Fruit fly (Drosophila melanogaster) whole organism, embryonic: ENCODE measurements around the gene Tsc1.

ENCODE experiments used
- Aef1 ChIP-seq: fragments of 200-800 bp; sonication (Bioruptor generic); IDR thresholded peaks from 3 replicates; pipeline ENCODE4 v1.3.6; 2022; ENCODE audit warnings: missing biosample characterization, missing genetic modification characterization
- Blimp-1 ChIP-seq: fragments of 200-800 bp; sonication (Bioruptor generic); optimal IDR thresholded peaks from 3 replicates; lab custom pipeline; 2018; ENCODE audit warnings: missing biosample characterization, missing genetic modification characterization, mild to moderate bottlenecking, moderate library complexity, missing genetic modification reagents
- CG10565 ChIP-seq: fragments of 200-800 bp; sonication (Bioruptor generic); optimal IDR thresholded peaks from 3 replicates; lab custom pipeline; 2016; ENCODE audit warnings: missing biosample characterization, mild to moderate bottlenecking, missing genetic modification characterization
- CG11247 ChIP-seq: fragments of 200-800 bp; sonication (Bioruptor generic); IDR thresholded peaks from 2 replicates; pipeline ENCODE4 v1.3.6; 2022; ENCODE audit warnings: missing biosample characterization, missing genetic modification characterization
- CG12071 ChIP-seq: fragments of 200-800 bp; sonication (Bioruptor generic); optimal IDR thresholded peaks from 3 replicates; lab custom pipeline; 2018; ENCODE audit warnings: missing biosample characterization, mild to moderate bottlenecking, missing genetic modification characterization
- CG14050 ChIP-seq: fragments of 200-800 bp; sonication (Bioruptor generic); IDR thresholded peaks from 3 replicates; pipeline ENCODE4 v1.3.6; 2022; ENCODE audit warnings: missing biosample characterization, missing genetic modification characterization
- CG15073 ChIP-seq: fragments of 200-800 bp; sonication (Bioruptor generic); optimal IDR thresholded peaks from 2 replicates; lab custom pipeline; 2016; ENCODE audit warnings: missing biosample characterization, missing genetic modification characterization
- CG1529 ChIP-seq: fragments of 200-800 bp; sonication (Bioruptor generic); optimal IDR thresholded peaks from 3 replicates; lab custom pipeline; 2018; ENCODE audit warnings: missing biosample characterization, missing genetic modification characterization
- CG1603 ChIP-seq: fragments of 200-800 bp; sonication (Bioruptor generic); optimal IDR thresholded peaks from 2 replicates; lab custom pipeline; 2019; ENCODE audit warnings: missing biosample characterization, mild to moderate bottlenecking, missing genetic modification characterization, moderate library complexity
- CG17568 ChIP-seq: fragments of 200-800 bp; sonication (Bioruptor generic); optimal IDR thresholded peaks from 2 replicates; lab custom pipeline; 2018; ENCODE audit warnings: missing biosample characterization, mild to moderate bottlenecking, missing genetic modification characterization, moderate library complexity
- CG1792 ChIP-seq: fragments of 200-800 bp; sonication (Bioruptor generic); optimal IDR thresholded peaks from 2 replicates; lab custom pipeline; 2016; ENCODE audit warnings: missing biosample characterization, missing genetic modification characterization
- CG32767 ChIP-seq: fragments of 200-800 bp; sonication (Bioruptor generic); IDR thresholded peaks from 2 replicates; pipeline ENCODE4 v1.3.6; 2022; ENCODE audit warnings: missing biosample characterization, missing genetic modification characterization
- CG6854 ChIP-seq: fragments of 200-800 bp; sonication (Bioruptor generic); optimal IDR thresholded peaks from 3 replicates; lab custom pipeline; 2017; ENCODE audit warnings: missing biosample characterization, mild to moderate bottlenecking, missing genetic modification characterization
- CG7786 ChIP-seq: fragments of 200-800 bp; sonication (Bioruptor generic); optimal IDR thresholded peaks from 2 replicates; lab custom pipeline; 2016; ENCODE audit warnings: missing biosample characterization, missing genetic modification characterization
- CG9797 ChIP-seq: fragments of 200-800 bp; sonication (Bioruptor generic); optimal IDR thresholded peaks from 3 replicates; lab custom pipeline; 2018; ENCODE audit warnings: missing biosample characterization, mild to moderate bottlenecking, missing genetic modification characterization
- CG9817 ChIP-seq: fragments of 200-800 bp; sonication (Bioruptor generic); optimal IDR thresholded peaks from 2 replicates; lab custom pipeline; 2018; ENCODE audit warnings: missing biosample characterization, mild to moderate bottlenecking, missing genetic modification characterization, moderate library complexity
- Doc2 ChIP-seq: fragments of 200-800 bp; sonication (Bioruptor generic); IDR thresholded peaks from 2 replicates; pipeline ENCODE4 v1.3.6; 2022; ENCODE audit warnings: missing biosample characterization, missing genetic modification characterization
- Doc3 ChIP-seq: fragments of 200-800 bp; sonication (Bioruptor generic); IDR thresholded peaks from 3 replicates; pipeline ENCODE4 v1.3.6; 2022; ENCODE audit warnings: missing biosample characterization, missing genetic modification characterization; ENCODE audit not compliant: partially characterized antibody
- Drgx ChIP-seq: fragments of 200-800 bp; sonication (Bioruptor generic); IDR thresholded peaks from 2 replicates; pipeline ENCODE4 v1.3.6; 2022; ENCODE audit warnings: missing biosample characterization, missing genetic modification characterization
- H15 ChIP-seq: fragments of 200-800 bp; sonication (Bioruptor generic); IDR thresholded peaks from 3 replicates; pipeline ENCODE4 v1.3.6; 2022; ENCODE audit warnings: missing biosample characterization, missing genetic modification characterization
- Hmx ChIP-seq: fragments of 200-800 bp; sonication (Bioruptor generic); optimal IDR thresholded peaks from 2 replicates; lab custom pipeline; 2016; ENCODE audit warnings: missing biosample characterization, missing genetic modification characterization
- Jarid2 ChIP-seq: fragments of 200-800 bp; sonication (Bioruptor generic); optimal IDR thresholded peaks from 3 replicates; lab custom pipeline; 2017; ENCODE audit warnings: mild to moderate bottlenecking, missing biosample characterization, missing genetic modification reagents, missing genetic modification characterization
- Lhr ChIP-seq: fragments of 200-800 bp; sonication (Bioruptor generic); optimal IDR thresholded peaks from 3 replicates; lab custom pipeline; 2017; ENCODE audit warnings: mild to moderate bottlenecking, missing biosample characterization, missing genetic modification reagents, missing genetic modification characterization
- Opbp ChIP-seq: fragments of 200-800 bp; sonication (Bioruptor generic); IDR thresholded peaks from 3 replicates; pipeline ENCODE4 v1.3.6; 2022; ENCODE audit warnings: missing biosample characterization, missing genetic modification characterization; ENCODE audit not compliant: partially characterized antibody
- Optix ChIP-seq: fragments of 200-800 bp; sonication (Bioruptor generic); IDR thresholded peaks from 3 replicates; pipeline ENCODE4 v1.3.6; 2022; ENCODE audit warnings: missing biosample characterization, missing genetic modification characterization
- Rfx ChIP-seq: fragments of 200-800 bp; sonication (Bioruptor generic); IDR thresholded peaks from 2 replicates; pipeline ENCODE4 v1.3.6; 2022; ENCODE audit warnings: missing biosample characterization, missing genetic modification characterization
- Trl ChIP-seq, 3 experiments: fragments of >200 bp in 2 of 3; fragments of 200-800 bp in 1 of 3; sonication (Bioruptor generic) in 1 of 3; optimal IDR thresholded peaks; 2 replicates in 1 of 3; 3 replicates in 2 of 3; lab custom pipeline; 2016 to 2017; ENCODE audit warnings: missing biosample characterization in 1 of 3, missing genetic modification characterization in 1 of 3
- amos ChIP-seq: fragments of 200-800 bp; sonication (Bioruptor generic); IDR thresholded peaks from 2 replicates; pipeline ENCODE4 v1.3.6; 2022; ENCODE audit warnings: missing biosample characterization, missing genetic modification characterization; ENCODE audit not compliant: partially characterized antibody
- cad ChIP-seq: fragments of >200 bp; optimal IDR thresholded peaks from 2 replicates; lab custom pipeline; 2017; ENCODE audit warnings: missing biosample characterization, missing genetic modification characterization
- cato ChIP-seq: fragments of 200-800 bp; sonication (Bioruptor generic); optimal IDR thresholded peaks from 2 replicates; lab custom pipeline; 2016; ENCODE audit warnings: missing biosample characterization, missing genetic modification characterization, borderline replicate concordance
- cwo ChIP-seq: fragments of 200-800 bp; sonication (Bioruptor generic); optimal IDR thresholded peaks from 3 replicates; lab custom pipeline; 2017; ENCODE audit warnings: missing biosample characterization, missing genetic modification characterization, mild to moderate bottlenecking, moderate library complexity, missing genetic modification reagents
- en ChIP-seq: fragments of 200-800 bp; sonication (Bioruptor generic); optimal IDR thresholded peaks from 2 replicates; lab custom pipeline; 2016; ENCODE audit warnings: missing biosample characterization, missing genetic modification characterization
- eyg ChIP-seq: fragments of 200-800 bp; sonication (Bioruptor generic); optimal IDR thresholded peaks from 3 replicates; lab custom pipeline; 2016; ENCODE audit warnings: missing biosample characterization, missing genetic modification characterization
- fd64A ChIP-seq: fragments of 200-800 bp; sonication (Bioruptor generic); optimal IDR thresholded peaks from 3 replicates; lab custom pipeline; 2018; ENCODE audit warnings: missing biosample characterization, mild to moderate bottlenecking, missing genetic modification characterization
- fu2 ChIP-seq: fragments of 200-800 bp; sonication (Bioruptor generic); optimal IDR thresholded peaks from 2 replicates; lab custom pipeline; 2016; ENCODE audit warnings: missing biosample characterization, missing genetic modification characterization
- grau ChIP-seq: fragments of 200-800 bp; optimal IDR thresholded peaks from 3 replicates; lab custom pipeline; 2019; ENCODE audit warnings: missing biosample characterization, mild to moderate bottlenecking, missing genetic modification characterization, moderate library complexity
- gsb-n ChIP-seq: fragments of 200-800 bp; sonication (Bioruptor generic); optimal IDR thresholded peaks from 3 replicates; lab custom pipeline; 2018; ENCODE audit warnings: missing biosample characterization, mild to moderate bottlenecking, missing genetic modification characterization
- jing ChIP-seq: fragments of 200-800 bp; sonication (Bioruptor generic); optimal IDR thresholded peaks from 2 replicates; lab custom pipeline; 2018; ENCODE audit warnings: missing biosample characterization, mild to moderate bottlenecking, missing genetic modification characterization
- klu ChIP-seq: fragments of 200-800 bp; sonication (Bioruptor generic); IDR thresholded peaks from 2 replicates; pipeline ENCODE4 v1.3.6; 2022; ENCODE audit warnings: missing biosample characterization, missing genetic modification characterization
- lilli ChIP-seq: fragments of 200-800 bp; sonication (Bioruptor generic); optimal IDR thresholded peaks from 3 replicates; lab custom pipeline; 2016; ENCODE audit warnings: missing biosample characterization, missing genetic modification characterization
- luna ChIP-seq: fragments of 200-800 bp; sonication (Bioruptor generic); optimal IDR thresholded peaks from 2 replicates; lab custom pipeline; 2016; ENCODE audit warnings: missing biosample characterization, missing genetic modification characterization
- maf-S ChIP-seq: fragments of 200-800 bp; sonication (Bioruptor generic); optimal IDR thresholded peaks from 2 replicates; lab custom pipeline; 2016; ENCODE audit warnings: missing biosample characterization, missing genetic modification characterization
- mld ChIP-seq: fragments of 200-800 bp; sonication (Bioruptor generic); IDR thresholded peaks from 3 replicates; pipeline ENCODE4 v1.3.6; 2022; ENCODE audit warnings: missing biosample characterization, missing genetic modification characterization; ENCODE audit not compliant: partially characterized antibody
- ranshi ChIP-seq: fragments of 200-800 bp; sonication (Bioruptor generic); IDR thresholded peaks from 2 replicates; pipeline ENCODE4 v1.3.6; 2022; ENCODE audit warnings: missing biosample characterization, missing genetic modification characterization
- slou ChIP-seq: fragments of 200-800 bp; sonication (Bioruptor generic); optimal IDR thresholded peaks from 3 replicates; lab custom pipeline; 2016; ENCODE audit warnings: missing biosample characterization, missing genetic modification characterization
- stc ChIP-seq: fragments of 200-800 bp; sonication (Bioruptor generic); IDR thresholded peaks from 2 replicates; pipeline ENCODE4 v1.3.6; 2022; ENCODE audit warnings: missing biosample characterization, missing genetic modification characterization
- tgo ChIP-seq: fragments of 200-800 bp; sonication (Bioruptor generic); IDR thresholded peaks from 3 replicates; pipeline ENCODE4 v1.3.6; 2022; ENCODE audit warnings: missing biosample characterization, missing genetic modification characterization
- wek ChIP-seq: fragments of 200-800 bp; sonication (Bioruptor generic); optimal IDR thresholded peaks from 3 replicates; lab custom pipeline; 2018; ENCODE audit warnings: missing biosample characterization, mild to moderate bottlenecking, missing genetic modification characterization, moderate library complexity

Tsc1 gene

DNA sequence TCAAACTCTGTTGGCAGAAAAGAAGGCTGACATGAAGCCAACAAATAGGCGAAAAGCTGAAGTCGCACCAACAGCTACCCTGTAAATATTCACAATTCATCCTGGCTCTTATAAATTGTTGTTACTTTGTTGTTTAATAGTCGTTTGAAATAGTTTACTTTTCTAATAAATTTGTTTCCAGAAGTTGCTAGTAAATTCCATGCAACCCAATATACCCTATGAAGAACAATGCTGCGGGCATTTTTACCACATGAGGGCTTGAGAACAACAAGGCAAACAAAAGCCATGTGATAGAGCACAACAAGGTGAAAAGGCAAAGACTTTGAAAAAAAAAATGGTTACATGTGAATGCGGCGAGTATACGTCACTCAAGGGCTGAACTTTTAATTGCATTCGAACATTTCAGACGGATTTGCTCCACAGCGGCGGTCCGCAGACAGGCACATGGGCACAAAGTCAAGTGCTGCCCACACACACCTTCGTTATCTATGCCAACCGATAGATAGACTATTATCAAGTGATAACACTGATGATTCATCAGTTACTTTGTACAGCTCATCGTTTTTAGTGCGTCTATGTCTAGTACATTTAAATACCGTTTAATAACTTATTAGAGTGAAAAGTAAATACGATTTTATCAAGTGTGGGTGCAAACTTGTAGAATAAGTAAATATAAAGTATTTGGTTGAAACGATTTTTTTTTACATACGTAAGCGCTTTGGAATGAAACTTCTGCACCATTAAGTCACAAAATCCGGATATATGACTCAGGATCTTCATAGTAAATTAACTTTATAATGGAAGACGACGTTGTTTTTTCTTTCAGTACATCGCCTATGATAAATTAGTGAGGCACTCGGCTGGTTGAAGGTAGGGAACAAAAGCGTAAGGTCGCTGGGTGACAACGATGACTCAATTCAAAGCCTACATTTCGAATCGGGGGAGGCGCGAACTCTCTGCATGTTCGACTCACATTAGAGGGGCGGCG, 30.8 kb upstream of the Tsc1 start (continued):
- TF ChIP-seq cad (GFP tag; lab: Kevin White, UChicago) (no peak), CG10565 (GFP tag; lab: Kevin White, UChicago) (no peak), maf-S (GFP tag; lab: Kevin White, UChicago) (peak; percentile 79), ranshi (peak; percentile 88), CG12071 (GFP tag; lab: Kevin White, UChicago) (peak; percentile 71), Doc3 (GFP tag; lab: Robert Waterston, UW) (no peak), Drgx (GFP tag; lab: Robert Waterston, UW) (peak; percentile 81), CG1529 (GFP tag; lab: Kevin White, UChicago) (peak; percentile 17), CG6854 (GFP tag; lab: Kevin White, UChicago) (peak; percentile 27), lilli (peak; percentile 86), cwo (GFP tag; lab: Kevin White, UChicago) (peak; percentile 53), luna (GFP tag; lab: Kevin White, UChicago) (peak; percentile 44), H15 (GFP tag; lab: Robert Waterston, UW) (peak; percentile 86), CG7786 (peak; percentile 87), wek (no peak), CG14050 (GFP tag; lab: Robert Waterston, UW) (peak; percentile 76), Optix (GFP tag; lab: Robert Waterston, UW) (peak; percentile 70; the same call in 2 of the 3 replicates), Blimp-1 (GFP tag; lab: Kevin White, UChicago) (peak; percentile 83), grau (peak; percentile 79), CG1792 (GFP tag; lab: Kevin White, UChicago) (peak; percentile 15), klu (GFP tag; lab: Robert Waterston, UW) (peak; percentile 70), CG32767 (peak; percentile 73; the same call in 1 of the 2 replicates), CG9817 (peak; percentile 54), Aef1 (GFP tag; lab: Robert Waterston, UW) (peak; percentile 85), mld (GFP tag; lab: Robert Waterston, UW) (no peak), tgo (GFP tag; lab: Robert Waterston, UW) (peak; percentile 80), CG1603 (peak; percentile 76), Hmx (GFP tag; lab: Kevin White, UChicago) (peak; percentile 27), Lhr (peak; percentile 16), en (GFP tag; lab: Kevin White, UChicago) (peak; percentile 60), Jarid2 (GFP tag; lab: Kevin White, UChicago) (no peak), Trl (optimal IDR thresholded peaks at IDR 0.05; lab: Kevin White, UChicago) (no peak), Trl (GFP tag; optimal IDR thresholded peaks at IDR 0.05; lab: Kevin White, UChicago) (peak; percentile 65), cato (GFP tag; lab: Kevin White, UChicago) (peak; percentile 36), CG9797 (GFP tag; lab: Kevin White, UChicago) (no peak), Rfx (GFP tag; lab: Robert Waterston, UW) (peak; percentile 89), CG15073 (no peak), amos (GFP tag; lab: Robert Waterston, UW) (no peak), fd64A (no peak), Doc2 (no peak), fu2 (GFP tag; lab: Kevin White, UChicago) (peak; percentile 69), slou (peak; percentile 21), jing (GFP tag; lab: Kevin White, UChicago) (peak; percentile 72), eyg (peak; percentile 34), CG11247 (GFP tag; lab: Robert Waterston, UW) (peak; percentile 69), stc (GFP tag; lab: Robert Waterston, UW) (peak; percentile 85), Opbp (GFP tag; lab: Robert Waterston, UW) (no peak), CG17568 (peak; percentile 71), gsb-n (peak; percentile 43)
